Worm (Caenorhabditis elegans) whole organism, early embryonic: Measurements from ENCODE around the gene aakb-2.
"Not testable (repeated sequence)": the region's sequence is repeated elsewhere in the genome, so short reads cannot be mapped to it uniquely, and the experiment has no call there.

Source experiments
- B0310.2 ChIP-seq: sonication (generic microtip); optimal IDR thresholded peaks from 2 replicates; lab custom pipeline; 2016; ENCODE audit warnings: mild to moderate bottlenecking, missing genetic modification characterization, missing compliant biosample characterization
- F13C5.2 ChIP-seq: sonication (generic microtip); optimal IDR thresholded peaks from 2 replicates; lab custom pipeline; 2017; ENCODE audit warnings: mild to moderate bottlenecking, missing genetic modification characterization, inconsistent platforms, missing compliant biosample characterization
- aly-1 ChIP-seq: sonication (generic microtip); optimal IDR thresholded peaks from 2 replicates; lab custom pipeline; 2016; ENCODE audit warnings: missing genetic modification characterization, missing compliant biosample characterization
- ama-1 ChIP-seq: fragments of 150-350 bp; optimal IDR thresholded peaks from 2 replicates; lab custom pipeline; 2014
- ceh-13 ChIP-seq: fragments of 200-800 bp; sonication (Bioruptor generic); optimal IDR thresholded peaks from 2 replicates; lab custom pipeline; 2018; ENCODE audit warnings: mild to moderate bottlenecking, missing genetic modification characterization, missing compliant biosample characterization
- ceh-36 ChIP-seq: sonication (generic microtip); optimal IDR thresholded peaks from 2 replicates; lab custom pipeline; 2016; ENCODE audit warnings: missing genetic modification characterization, inconsistent platforms, missing compliant biosample characterization
- ets-7 ChIP-seq: sonication (generic microtip); optimal IDR thresholded peaks from 2 replicates; lab custom pipeline; 2016; ENCODE audit warnings: missing genotype, missing genetic modification characterization, missing compliant biosample characterization
- flt-1 ChIP-seq: fragments of 200-800 bp; sonication (Bioruptor generic); IDR thresholded peaks from 2 replicates; pipeline ENCODE4 v1.3.6; 2022; ENCODE audit warnings: missing genetic modification characterization, missing compliant biosample characterization
- hmbx-1 ChIP-seq: sonication (generic microtip); optimal IDR thresholded peaks from 2 replicates; lab custom pipeline; 2016; ENCODE audit warnings: mild to moderate bottlenecking, missing genetic modification characterization, missing compliant biosample characterization
- hmg-4 ChIP-seq: fragments of 200-800 bp; sonication (Bioruptor generic); optimal IDR thresholded peaks from 2 replicates; lab custom pipeline; 2018; ENCODE audit warnings: mild to moderate bottlenecking, missing genetic modification characterization, missing compliant biosample characterization
- hnd-1 ChIP-seq: sonication (generic microtip); optimal IDR thresholded peaks from 2 replicates; lab custom pipeline; 2016; ENCODE audit warnings: missing genetic modification characterization, missing compliant biosample characterization
- pes-1 ChIP-seq: fragments of 200-800 bp; sonication (Bioruptor generic); IDR thresholded peaks from 2 replicates; pipeline ENCODE4 v1.3.6; 2022; ENCODE audit warnings: missing genetic modification reagents, missing genetic modification characterization, missing compliant biosample characterization
- scrt-1 ChIP-seq: fragments of 200-800 bp; sonication (Bioruptor generic); IDR thresholded peaks from 2 replicates; pipeline ENCODE4 v1.3.6; 2022; ENCODE audit warnings: missing genetic modification characterization, missing compliant biosample characterization
- sea-1 ChIP-seq: fragments of 200-800 bp; sonication (Bioruptor generic); conservative IDR thresholded peaks from 2 replicates; pipeline ENCODE4 v1.3.6; 2022; ENCODE audit warnings: missing genetic modification characterization, missing compliant biosample characterization
- tbx-11 ChIP-seq: fragments of 200-800 bp; sonication (Bioruptor generic); IDR thresholded peaks from 2 replicates; pipeline ENCODE4 v1.3.6; 2022; ENCODE audit warnings: missing genetic modification characterization, missing compliant biosample characterization
- tbx-37 ChIP-seq: fragments of 200-800 bp; sonication (Bioruptor generic); conservative IDR thresholded peaks from 2 replicates; pipeline ENCODE4 v1.3.6; 2022; ENCODE audit warnings: missing genetic modification reagents, missing genetic modification characterization, missing compliant biosample characterization
- tra-4 ChIP-seq: sonication (generic microtip); optimal IDR thresholded peaks from 2 replicates; lab custom pipeline; 2017; ENCODE audit warnings: missing genetic modification characterization, missing compliant biosample characterization

aakb-2 gene

ce11 chrIII:11224006-11224405 lies 12.9 kb upstream of the aakb-2 start, which contains the start of gene Y47D3A.13:
Gene Y47D3A.13 (minus strand): TSS chrIII:11224106.
- TF ChIP-seq B0310.2 (tag; lab: Kevin White, UChicago); flt-1 (GFP tag; lab: Robert Waterston, UW); aly-1 (tag; lab: Kevin White, UChicago): not testable (repeated sequence)

ce11 chrIII:11227025-11227424 lies 9.9 kb upstream of the aakb-2 start, which contains the start of gene tbx-37:
Gene tbx-37 (minus strand): TSS chrIII:11227125.
- TF ChIP-seq tra-4 (tag; lab: Kevin White, UChicago) (no peak), flt-1 (GFP tag; lab: Robert Waterston, UW) (no peak), hmbx-1 (tag; lab: Kevin White, UChicago) (no peak)

- TF ChIP-seq tra-4 (tag; lab: Kevin White, UChicago) (no peak), ets-7 (no peak), sea-1 (GFP tag; lab: Robert Waterston, UW) (no peak)
Observed at ce11 chrIII:11230581-11230980, 6.4 kb upstream of the aakb-2 start.

ce11 chrIII:11231408-11231807 lies 5.5 kb upstream of the aakb-2 start:
- TF ChIP-seq flt-1 (GFP tag; lab: Robert Waterston, UW) (no peak), tbx-11 (no peak), tbx-37 (no peak), sea-1 (GFP tag; lab: Robert Waterston, UW) (no peak), B0310.2 (tag; lab: Kevin White, UChicago) (no peak), pes-1 (no peak)

ce11 chrIII:11231969-11232368 lies 5.0 kb upstream of the aakb-2 start, which contains the start of gene elo-8:
Gene elo-8 (minus strand): TSS chrIII:11232069.
- TF ChIP-seq ets-7 (no peak), hmg-4 (GFP tag; lab: Kevin White, UChicago) (no peak), B0310.2 (tag; lab: Kevin White, UChicago) (no peak)

ce11 chrIII:11234742-11235141 lies 2.2 kb upstream of the aakb-2 start, which contains the start of gene Y47D3A.34:
Gene Y47D3A.34 (minus strand): TSS chrIII:11234861.
- TF ChIP-seq ceh-13 (GFP tag; lab: Kevin White, UChicago) (no peak), tbx-11 (no peak), flt-1 (GFP tag; lab: Robert Waterston, UW) (no peak), scrt-1 (GFP tag; lab: Robert Waterston, UW) (no peak), F13C5.2 (no peak), tbx-37 (no peak), ceh-36 (tag; lab: Kevin White, UChicago) (no peak), B0310.2 (tag; lab: Kevin White, UChicago) (no peak), hmg-4 (GFP tag; lab: Kevin White, UChicago) (no peak), ama-1 (lab: Kevin White, UChicago) (no peak), tra-4 (tag; lab: Kevin White, UChicago) (no peak), ets-7 (no peak), hnd-1 (tag; lab: Kevin White, UChicago) (no peak), sea-1 (GFP tag; lab: Robert Waterston, UW) (no peak), aly-1 (tag; lab: Kevin White, UChicago) (no peak)

- TF ChIP-seq hmbx-1 (tag; lab: Kevin White, UChicago) (no peak), hnd-1 (tag; lab: Kevin White, UChicago) (no peak), ets-7 (no peak), ceh-13 (GFP tag; lab: Kevin White, UChicago) (no peak), pes-1 (no peak), tra-4 (tag; lab: Kevin White, UChicago) (no peak), B0310.2 (tag; lab: Kevin White, UChicago) (no peak), tbx-11 (no peak), aly-1 (tag; lab: Kevin White, UChicago) (no peak), flt-1 (GFP tag; lab: Robert Waterston, UW) (no peak), sea-1 (GFP tag; lab: Robert Waterston, UW) (no peak), ceh-36 (tag; lab: Kevin White, UChicago) (no peak), tbx-37 (no peak), hmg-4 (GFP tag; lab: Kevin White, UChicago) (no peak), ama-1 (lab: Kevin White, UChicago) (no peak), scrt-1 (GFP tag; lab: Robert Waterston, UW) (no peak)
Observed at ce11 chrIII:11237741-11238140, 798 bp downstream of the aakb-2 start.

- no peak for TF ChIP-seq pes-1
- TF ChIP-seq B0310.2 (tag; lab: Kevin White, UChicago): no peak
- no peak for TF ChIP-seq tbx-11
- TF ChIP-seq ceh-13 (GFP tag; lab: Kevin White, UChicago): no peak
- no peak for TF ChIP-seq hmbx-1 (tag; lab: Kevin White, UChicago)
- TF ChIP-seq hnd-1 (tag; lab: Kevin White, UChicago): no peak
- TF ChIP-seq tbx-37: no peak
- no peak for TF ChIP-seq F13C5.2
- no peak for TF ChIP-seq ceh-36 (tag; lab: Kevin White, UChicago)
- no peak for TF ChIP-seq aly-1 (tag; lab: Kevin White, UChicago)
- TF ChIP-seq scrt-1 (GFP tag; lab: Robert Waterston, UW): no peak
- no peak for TF ChIP-seq ama-1 (lab: Kevin White, UChicago)
- TF ChIP-seq hmg-4 (GFP tag; lab: Kevin White, UChicago): no peak
- TF ChIP-seq ets-7: no peak
- TF ChIP-seq flt-1 (GFP tag; lab: Robert Waterston, UW): no peak
- TF ChIP-seq sea-1 (GFP tag; lab: Robert Waterston, UW): no peak
Observed at ce11 chrIII:11238309-11238708, 1.4 kb downstream of the aakb-2 start.
